Worm (Caenorhabditis elegans) whole organism, L3 larva: ENCODE measurements around the gene metl-1.

Experiments used
- R02D3.7 ChIP-seq: fragments of 150-350 bp; optimal IDR thresholded peaks from 2 replicates; lab custom pipeline; 2014; ENCODE audit warnings: missing biosample characterization, missing genetic modification characterization
- ZK546.5 ChIP-seq: sonication (generic microtip); optimal IDR thresholded peaks from 2 replicates; lab custom pipeline; 2017; ENCODE audit warnings: missing biosample characterization, missing genetic modification characterization
- aly-2 ChIP-seq: fragments of 150-350 bp; optimal IDR thresholded peaks from 2 replicates; lab custom pipeline; 2014; ENCODE audit warnings: missing biosample characterization, missing genetic modification characterization
- ama-1 ChIP-seq: fragments of 150-350 bp; optimal IDR thresholded peaks from 2 replicates; lab custom pipeline; 2018
- ceh-16 ChIP-seq: sonication (generic microtip); optimal IDR thresholded peaks from 2 replicates; lab custom pipeline; 2017; ENCODE audit warnings: missing biosample characterization, missing genetic modification characterization
- ceh-28 ChIP-seq: fragments of 150-350 bp; optimal IDR thresholded peaks from 2 replicates; lab custom pipeline; 2014; ENCODE audit warnings: missing biosample characterization, missing genetic modification reagents, missing genetic modification characterization
- ceh-82 ChIP-seq: fragments of 150-350 bp; optimal IDR thresholded peaks from 2 replicates; lab custom pipeline; 2014; ENCODE audit warnings: missing biosample characterization, missing genetic modification characterization
- ceh-9 ChIP-seq: sonication (generic microtip); optimal IDR thresholded peaks from 2 replicates; lab custom pipeline; 2018; ENCODE audit warnings: missing biosample characterization, missing genetic modification characterization
- egl-5 ChIP-seq: fragments of 150-350 bp; optimal IDR thresholded peaks from 2 replicates; lab custom pipeline; 2017; ENCODE audit warnings: missing biosample characterization, missing genetic modification reagents, missing genetic modification characterization, inconsistent platforms
- elt-1 ChIP-seq: fragments of 150-350 bp; optimal IDR thresholded peaks from 2 replicates; lab custom pipeline; 2014; ENCODE audit warnings: missing biosample characterization, missing genetic modification characterization
- elt-2 ChIP-seq: sonication (generic microtip); optimal IDR thresholded peaks from 2 replicates; lab custom pipeline; 2016; ENCODE audit warnings: missing genetic modification reagents, mild to moderate bottlenecking, missing genetic modification characterization, missing compliant biosample characterization
- elt-3 ChIP-seq, 3 experiments: fragments of 150-350 bp in 1 of 3; sonication (generic microtip) in 2 of 3; optimal IDR thresholded peaks; 2 replicates in 2 of 3; 4 replicates in 1 of 3; lab custom pipeline; 2014 to 2017; ENCODE audit warnings: missing biosample characterization in 3 of 3, missing genetic modification characterization in 3 of 3
- fkh-10 ChIP-seq: sonication (generic microtip); optimal IDR thresholded peaks from 2 replicates; lab custom pipeline; 2017; ENCODE audit warnings: missing biosample characterization, missing genetic modification reagents, missing genetic modification characterization
- fkh-2 ChIP-seq: fragments of 150-350 bp; optimal IDR thresholded peaks from 2 replicates; lab custom pipeline; 2014; ENCODE audit warnings: missing biosample characterization, missing genetic modification reagents, missing genetic modification characterization
- fos-1 ChIP-seq: fragments of 150-350 bp; optimal IDR thresholded peaks from 2 replicates; lab custom pipeline; 2014; ENCODE audit warnings: missing biosample characterization, missing genetic modification characterization
- hmg-11 ChIP-seq: sonication (generic microtip); optimal IDR thresholded peaks from 2 replicates; lab custom pipeline; 2016; ENCODE audit warnings: missing genetic modification characterization, missing compliant biosample characterization
- jun-1 ChIP-seq: fragments of 150-350 bp; optimal IDR thresholded peaks from 2 replicates; lab custom pipeline; 2014; ENCODE audit warnings: missing biosample characterization, missing genetic modification reagents, missing genetic modification characterization
- lin-15B ChIP-seq: fragments of 150-350 bp; optimal IDR thresholded peaks from 2 replicates; lab custom pipeline; 2014; ENCODE audit warnings: missing biosample characterization, missing genetic modification characterization
- lin-39 ChIP-seq: fragments of 150-350 bp; optimal IDR thresholded peaks from 2 replicates; lab custom pipeline; 2018; ENCODE audit warnings: missing biosample characterization, missing genetic modification reagents, missing genetic modification characterization
- mdl-1 ChIP-seq: fragments of 150-350 bp; optimal IDR thresholded peaks from 2 replicates; lab custom pipeline; 2014; ENCODE audit warnings: missing biosample characterization, missing genetic modification characterization
- mml-1 ChIP-seq: fragments of 150-350 bp; sonication (generic microtip); optimal IDR thresholded peaks from 3 replicates; lab custom pipeline; 2014; ENCODE audit warnings: missing biosample characterization, missing genetic modification characterization
- nfya-1 ChIP-seq: sonication (generic microtip); optimal IDR thresholded peaks from 2 replicates; lab custom pipeline; 2017; ENCODE audit warnings: missing genetic modification characterization, mild to moderate bottlenecking, missing compliant biosample characterization, antibody characterized with exemption, moderate library complexity; ENCODE audit not compliant: insufficient read depth
- nhr-11 ChIP-seq: fragments of 150-350 bp; optimal IDR thresholded peaks from 2 replicates; lab custom pipeline; 2014; ENCODE audit warnings: missing biosample characterization, missing genetic modification characterization
- nhr-237 ChIP-seq: fragments of 150-350 bp; optimal IDR thresholded peaks from 2 replicates; lab custom pipeline; 2014; ENCODE audit warnings: missing biosample characterization, missing genetic modification characterization
- nhr-28 ChIP-seq: fragments of 150-350 bp; optimal IDR thresholded peaks from 2 replicates; lab custom pipeline; 2014; ENCODE audit warnings: missing biosample characterization, missing genetic modification characterization
- nhr-43 ChIP-seq: sonication (generic microtip); optimal IDR thresholded peaks from 2 replicates; lab custom pipeline; 2016; ENCODE audit warnings: mild to moderate bottlenecking, missing genetic modification characterization, missing compliant biosample characterization; ENCODE audit not compliant: poor library complexity, severe bottlenecking
- nhr-67 ChIP-seq: fragments of 150-350 bp; optimal IDR thresholded peaks from 2 replicates; lab custom pipeline; 2014; ENCODE audit warnings: missing biosample characterization, missing genetic modification characterization
- nhr-76 ChIP-seq: fragments of 150-350 bp; sonication (generic microtip); optimal IDR thresholded peaks from 5 replicates; lab custom pipeline; 2014; ENCODE audit warnings: missing biosample characterization, missing genetic modification characterization
- nhr-77 ChIP-seq: fragments of 150-350 bp; optimal IDR thresholded peaks from 2 replicates; lab custom pipeline; 2014; ENCODE audit warnings: missing biosample characterization, missing genetic modification characterization
- pha-4 ChIP-seq: fragments of 150-350 bp; optimal IDR thresholded peaks from 2 replicates; lab custom pipeline; 2014; ENCODE audit warnings: missing biosample characterization, missing genetic modification reagents, missing genetic modification characterization
- pqm-1 ChIP-seq: fragments of 150-350 bp; optimal IDR thresholded peaks from 2 replicates; lab custom pipeline; 2017; ENCODE audit warnings: missing biosample characterization, missing genetic modification characterization, inconsistent platforms
- skn-1 ChIP-seq: fragments of 150-350 bp; optimal IDR thresholded peaks from 2 replicates; lab custom pipeline; 2014; ENCODE audit warnings: missing biosample characterization, missing genetic modification characterization
- snpc-4 ChIP-seq: fragments of 150-350 bp; optimal IDR thresholded peaks from 2 replicates; lab custom pipeline; 2014; ENCODE audit warnings: missing biosample characterization, missing genetic modification characterization
- tbx-2 ChIP-seq: sonication (generic microtip); optimal IDR thresholded peaks from 2 replicates; lab custom pipeline; 2016; ENCODE audit warnings: mild to moderate bottlenecking, missing genetic modification characterization, missing compliant biosample characterization
- unc-39 ChIP-seq: sonication (generic microtip); optimal IDR thresholded peaks from 4 replicates; lab custom pipeline; 2017; ENCODE audit warnings: missing biosample characterization, missing genetic modification characterization
- unc-62 ChIP-seq: fragments of 150-350 bp; sonication (generic microtip); optimal IDR thresholded peaks from 4 replicates; lab custom pipeline; 2014; ENCODE audit warnings: missing biosample characterization, missing genetic modification reagents, missing genetic modification characterization
- zag-1 ChIP-seq: fragments of 150-350 bp; optimal IDR thresholded peaks from 2 replicates; lab custom pipeline; 2014; ENCODE audit warnings: missing biosample characterization, missing genetic modification characterization
- ztf-11 ChIP-seq: fragments of 150-350 bp; optimal IDR thresholded peaks from 2 replicates; lab custom pipeline; 2014; ENCODE audit warnings: missing biosample characterization, missing genetic modification characterization
- ztf-4 ChIP-seq: fragments of 150-350 bp; optimal IDR thresholded peaks from 2 replicates; lab custom pipeline; 2014; ENCODE audit warnings: missing biosample characterization, missing genetic modification characterization

The metl-1 gene

DNA sequence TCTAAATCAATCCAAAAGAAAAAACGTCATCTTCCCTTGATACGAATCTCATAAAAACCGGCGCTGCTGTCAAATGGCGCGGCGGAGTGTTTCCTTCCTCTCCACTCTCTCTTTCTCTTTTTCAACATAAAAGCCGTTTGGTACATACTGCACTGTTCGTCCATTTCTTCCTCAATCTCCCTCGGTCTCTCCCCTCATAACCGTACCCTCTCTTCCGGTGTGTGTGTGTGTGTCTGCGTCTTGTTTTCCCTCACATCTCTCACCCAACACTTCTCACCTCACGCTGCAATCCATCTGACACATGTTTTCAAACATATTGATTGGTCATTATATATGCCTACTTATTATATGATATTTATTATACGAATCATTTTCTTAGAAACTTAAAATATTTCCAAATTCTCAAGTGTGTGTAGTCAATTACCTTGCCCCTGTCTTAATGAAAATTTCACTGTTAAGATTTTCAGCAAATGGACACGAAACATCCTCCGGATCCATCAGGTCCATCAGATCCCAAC is 8.9 kb downstream of the metl-1 start, which contains the start of the genes aars-1 and rga-1 (continued):
- TF ChIP-seq hmg-11 (tag; lab: Kevin White, UChicago) (peak; percentile 60), jun-1 (tag; lab: Kevin White, UChicago) (peak; percentile 47), fkh-10 (GFP tag; lab: Kevin White, UChicago) (no peak)

DNA sequence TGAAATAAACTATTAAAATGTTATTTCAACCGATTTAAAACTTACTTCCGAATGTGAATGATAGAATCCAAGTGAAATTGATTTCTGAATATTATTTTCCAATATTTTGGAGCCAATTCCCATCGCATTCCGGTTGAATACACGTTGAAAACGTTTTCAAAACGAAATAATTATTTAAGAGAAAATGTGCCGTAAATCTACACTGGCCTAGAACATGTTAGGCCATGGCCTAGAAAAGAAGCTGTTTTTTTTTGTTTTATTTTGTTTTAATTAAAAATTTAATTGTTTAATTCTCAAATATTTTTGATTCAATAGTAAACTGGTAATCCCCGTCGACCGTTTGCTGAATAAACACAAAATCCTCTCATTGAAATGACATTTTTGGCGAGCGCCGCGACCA is 9.5 kb downstream of the metl-1 start:
- TF ChIP-seq ceh-16 (tag; lab: Kevin White, UChicago) (no peak), lin-15B (tag; lab: Kevin White, UChicago) (peak; percentile 28), mml-1 (no peak), R02D3.7 (tag; lab: Kevin White, UChicago) (peak; percentile 81)
- TF ChIP-seq, all 47 proteins: peak for 2

- TF ChIP-seq nhr-67 (tag; lab: Kevin White, UChicago) (no peak), unc-39 (tag; lab: Kevin White, UChicago) (no peak), pqm-1 (tag; lab: Kevin White, UChicago) (peak; percentile 33), elt-2 (peak; percentile 58), lin-15B (tag; lab: Kevin White, UChicago) (no peak), lin-39 (tag; lab: Kevin White, UChicago) (no peak)
Observed at ce11 chrII:11459883-11460282, 13.5 kb downstream of the metl-1 start.

- TF ChIP-seq ama-1 (lab: Kevin White, UChicago), result peak; percentile 3
- TF ChIP-seq fos-1, result no peak
Observed at ce11 chrII:11455715-11456114, 17.7 kb downstream of the metl-1 start.

DNA sequence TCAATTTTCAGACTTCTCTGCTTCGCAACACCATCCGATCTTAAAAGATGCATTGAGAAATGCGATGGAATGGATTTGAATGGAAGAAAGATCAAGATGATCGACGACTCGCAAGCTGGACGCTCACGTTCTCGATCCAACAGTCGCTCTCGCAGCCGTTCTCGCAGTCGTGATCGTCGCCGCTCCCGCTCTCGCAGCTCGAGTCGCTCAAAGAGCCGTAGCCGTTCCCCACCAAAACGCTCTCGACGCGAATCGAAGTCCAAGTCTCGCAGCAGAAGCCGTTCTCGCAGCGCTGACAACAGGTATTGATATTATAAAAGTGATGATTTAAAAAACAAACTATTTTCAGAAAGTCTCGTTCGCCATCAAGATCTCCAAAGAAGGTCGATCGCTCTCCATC is 18.2 kb downstream of the metl-1 start:
- TF ChIP-seq nhr-237 (tag; lab: Kevin White, UChicago) (no peak), tbx-2 (tag; lab: Kevin White, UChicago) (no peak), fkh-10 (GFP tag; lab: Kevin White, UChicago) (no peak), skn-1 (tag; lab: Kevin White, UChicago) (no peak)

ce11 chrII:11453639-11454038 is 19.7 kb downstream of the metl-1 start:
- TF ChIP-seq lin-15B (tag; lab: Kevin White, UChicago) (no peak), nhr-43 (tag; lab: Kevin White, UChicago) (no peak), mdl-1 (tag; lab: Kevin White, UChicago) (no peak), lin-39 (tag; lab: Kevin White, UChicago) (no peak)

DNA sequence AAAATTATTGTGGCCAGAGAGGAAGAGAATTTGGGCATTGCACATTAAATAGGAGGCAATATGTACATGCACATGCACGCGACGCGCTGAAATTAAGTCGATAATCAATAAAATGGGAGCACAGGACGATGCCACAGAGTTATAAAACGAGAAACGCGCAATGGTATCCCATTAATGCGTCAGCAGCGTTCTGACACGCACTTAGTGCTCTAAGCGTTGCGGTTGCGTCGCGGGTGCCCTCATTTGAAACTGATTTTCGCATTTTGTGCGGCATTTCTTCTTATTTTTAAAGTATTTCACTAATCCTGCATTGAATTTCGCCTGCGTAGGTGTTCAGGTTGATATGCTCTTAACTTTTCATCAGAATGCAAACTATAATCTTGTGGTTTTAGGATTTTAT is 20.4 kb downstream of the metl-1 start, which contains the start of gene rsp-1:
Gene rsp-1 (plus strand): TSS at position 338 of the 400 bp plus-strand sequence.
- TF ChIP-seq mml-1 (no peak), snpc-4 (tag; lab: Kevin White, UChicago) (peak; percentile 90), ama-1 (lab: Kevin White, UChicago) (no peak), jun-1 (tag; lab: Kevin White, UChicago) (peak; percentile 82), egl-5 (tag; lab: Kevin White, UChicago) (peak; percentile 85), nhr-76 (no peak), ztf-11 (tag; lab: Kevin White, UChicago) (no peak), nhr-11 (tag; lab: Kevin White, UChicago) (peak; percentile 70), unc-39 (tag; lab: Kevin White, UChicago) (no peak), lin-15B (tag; lab: Kevin White, UChicago) (peak; percentile 90), aly-2 (tag; lab: Kevin White, UChicago) (no peak), R02D3.7 (tag; lab: Kevin White, UChicago) (peak; percentile 85), pha-4 (peak; percentile 95), ceh-82 (tag; lab: Kevin White, UChicago) (peak; percentile 28), elt-3 (tag; optimal IDR thresholded peaks at IDR 0.05; lab: Kevin White, UChicago) (no peak), ceh-9 (no peak), nhr-237 (tag; lab: Kevin White, UChicago) (no peak), nfya-1 (peak; percentile 88), fkh-10 (GFP tag; lab: Kevin White, UChicago) (no peak), fkh-2 (tag; lab: Kevin White, UChicago) (no peak), ceh-28 (tag; lab: Kevin White, UChicago) (peak; percentile 87), elt-1 (peak; percentile 26), unc-62 (no peak), nhr-77 (tag; lab: Kevin White, UChicago) (no peak), pqm-1 (tag; lab: Kevin White, UChicago) (peak; percentile 84), nhr-67 (tag; lab: Kevin White, UChicago) (no peak), ztf-4 (tag; lab: Kevin White, UChicago) (peak; percentile 50), nhr-43 (tag; lab: Kevin White, UChicago) (peak; percentile 87), zag-1 (peak; percentile 7), ZK546.5 (no peak), ceh-16 (tag; lab: Kevin White, UChicago) (no peak), mdl-1 (tag; lab: Kevin White, UChicago) (no peak), nhr-28 (tag; lab: Kevin White, UChicago) (no peak), tbx-2 (tag; lab: Kevin White, UChicago) (peak; percentile 74)
